Fruit fly (Drosophila melanogaster) whole organism, embryonic: ENCODE measurements around the gene Prim1.

Experiments used
- CG12104 ChIP-seq: fragments of 200-800 bp; sonication (Bioruptor generic); optimal IDR thresholded peaks from 3 replicates; lab custom pipeline; 2016; ENCODE audit warnings: missing biosample characterization, missing genetic modification characterization
- Gug ChIP-seq: fragments of 200-800 bp; sonication (Bioruptor generic); IDR thresholded peaks from 4 replicates; pipeline ENCODE4 v1.3.6; 2022; ENCODE audit warnings: missing biosample characterization, missing genetic modification characterization
- Hr39 ChIP-seq: fragments of >200 bp; optimal IDR thresholded peaks from 2 replicates; lab custom pipeline; 2017
- crc ChIP-seq: fragments of 200-800 bp; sonication (Bioruptor generic); optimal IDR thresholded peaks from 2 replicates; lab custom pipeline; 2016; ENCODE audit warnings: missing biosample characterization, missing genetic modification characterization

dm6 chr3L:8371538-8371937 lies 31.4 kb downstream of the Prim1 start:
- no peak for TF ChIP-seq CG12104 (GFP tag; lab: Kevin White, UChicago)
- TF ChIP-seq Hr39 = no peak
- TF ChIP-seq crc (GFP tag; lab: Kevin White, UChicago) = no peak
- TF ChIP-seq Gug (GFP tag; lab: Robert Waterston, UW) = no peak
